Fruit fly (Drosophila melanogaster): ENCODE measurements around the gene CG31140.

- peak; percentile 75 for TF ChIP-seq Dif (GFP tag; optimal IDR thresholded peaks at IDR 0.05; ENCODE audit: partially characterized antibody)
- no peak for TF ChIP-seq Hnf4 (GFP tag; optimal IDR thresholded peaks at IDR 0.05)
- TF ChIP-seq h (GFP tag; optimal IDR thresholded peaks at IDR 0.05) = peak; percentile 38
- no peak for TF ChIP-seq fru (GFP tag; optimal IDR thresholded peaks at IDR 0.05)
- TF ChIP-seq lola (GFP tag; optimal IDR thresholded peaks at IDR 0.05) = no peak
- TF ChIP-seq pan (optimal IDR thresholded peaks at IDR 0.05) = no peak
- no peak for TF ChIP-seq Hr78 (GFP tag; optimal IDR thresholded peaks at IDR 0.05)
- TF ChIP-seq sv (GFP tag; optimal IDR thresholded peaks at IDR 0.05) = no peak
- peak; percentile 50 for TF ChIP-seq HLH106 (tag; optimal IDR thresholded peaks at IDR 0.05)
- TF ChIP-seq CG9705 (GFP tag; optimal IDR thresholded peaks at IDR 0.05) = no peak
Observed at dm6 chr3R:23921701-23922501, 41.1 kb upstream of the CG31140 start.
